Fruit fly (Drosophila melanogaster): ENCODE measurements around the gene Lgr4.

Lgr4 gene

dm6 chrX:13226478-13226877 lies 37.5 kb upstream of the Lgr4 start (continued):
- TF ChIP-seq sc (optimal IDR thresholded peaks at IDR 0.05) = no peak
- peak; percentile 20 for TF ChIP-seq sc (GFP tag; optimal IDR thresholded peaks at IDR 0.05)
- no peak for TF ChIP-seq vfl (GFP tag; optimal IDR thresholded peaks at IDR 0.05)
- TF ChIP-seq fu2 (GFP tag; optimal IDR thresholded peaks at IDR 0.05) = no peak
- TF ChIP-seq CG1647 (GFP tag; optimal IDR thresholded peaks at IDR 0.05) = no peak
- no peak for TF ChIP-seq dan (GFP tag; IDR thresholded peaks at IDR 0.05)
- no peak for TF ChIP-seq CG11560 (tag; IDR thresholded peaks at IDR 0.05)
- no peak for TF ChIP-seq pan (optimal IDR thresholded peaks at IDR 0.05)
- TF ChIP-seq pan (GFP tag; optimal IDR thresholded peaks at IDR 0.05 in 1 of 2, IDR thresholded peaks at IDR 0.05 in 1 of 2) = no peak
- TF ChIP-seq CG10431 (GFP tag; optimal IDR thresholded peaks at IDR 0.05) = no peak
- TF ChIP-seq CG9932 (GFP tag; IDR thresholded peaks at IDR 0.05) = no peak
- no peak for TF ChIP-seq CHES-1-like (GFP tag; optimal IDR thresholded peaks at IDR 0.05)
- peak; percentile 8 for TF ChIP-seq CG9727 (GFP tag; optimal IDR thresholded peaks at IDR 0.05)
- peak; percentile 29 for TF ChIP-seq Fer1 (GFP tag; optimal IDR thresholded peaks at IDR 0.05)
- TF ChIP-seq CG18262 (tag; optimal IDR thresholded peaks at IDR 0.05) = peak; percentile 68
- TF ChIP-seq fd96Cb (tag; optimal IDR thresholded peaks at IDR 0.05) = peak; percentile 45
- 0 out of 3 replicates have a peak, but pooled peaks have one; percentile 8 for TF ChIP-seq zfh1 (GFP tag; IDR thresholded peaks at IDR 0.05)
- TF ChIP-seq CG11398 (GFP tag; optimal IDR thresholded peaks at IDR 0.05) = no peak
- TF ChIP-seq btn (GFP tag; optimal IDR thresholded peaks at IDR 0.05) = no peak
- no peak for TF ChIP-seq stc (GFP tag; IDR thresholded peaks at IDR 0.05)
- no peak for TF ChIP-seq CG10321 (GFP tag; IDR thresholded peaks at IDR 0.05)
- no peak for TF ChIP-seq ac (GFP tag; optimal IDR thresholded peaks at IDR 0.05)
- TF ChIP-seq Doc2 (GFP tag; IDR thresholded peaks at IDR 0.05) = no peak
- TF ChIP-seq CG12744 (GFP tag; optimal IDR thresholded peaks at IDR 0.05) = no peak
- no peak for TF ChIP-seq ap (GFP tag; IDR thresholded peaks at IDR 0.05)
- no peak for TF ChIP-seq lilli (GFP tag; optimal IDR thresholded peaks at IDR 0.05)
- peak; percentile 8 for TF ChIP-seq Abd-B (GFP tag; optimal IDR thresholded peaks at IDR 0.05)
- TF ChIP-seq wdn (GFP tag; IDR thresholded peaks at IDR 0.05) = no peak
- TF ChIP-seq ab (GFP tag; optimal IDR thresholded peaks at IDR 0.05) = no peak
- TF ChIP-seq CG12391 (tag; optimal IDR thresholded peaks at IDR 0.05) = peak; percentile 50
- no peak for TF ChIP-seq CG7987 (GFP tag; optimal IDR thresholded peaks at IDR 0.05)
- no peak for TF ChIP-seq CG10543 (GFP tag; optimal IDR thresholded peaks at IDR 0.05)
- TF ChIP-seq disco-r (GFP tag; optimal IDR thresholded peaks at IDR 0.05) = no peak
- TF ChIP-seq CG3838 (GFP tag; optimal IDR thresholded peaks at IDR 0.05) = no peak
- TF ChIP-seq CG8944 (GFP tag; optimal IDR thresholded peaks at IDR 0.05) = no peak
- TF ChIP-seq dm (GFP tag; optimal IDR thresholded peaks at IDR 0.05) = no peak
- no peak for TF ChIP-seq psq (GFP tag; optimal IDR thresholded peaks at IDR 0.05)
- no peak for TF ChIP-seq CG10274 (GFP tag; optimal IDR thresholded peaks at IDR 0.05)
- no peak for TF ChIP-seq gsb (GFP tag; IDR thresholded peaks at IDR 0.05)
- TF ChIP-seq nerfin-1 (tag; optimal IDR thresholded peaks at IDR 0.05) = peak; percentile 6
- no peak for TF ChIP-seq CG7372 (GFP tag; IDR thresholded peaks at IDR 0.05)
- peak; percentile 46 for TF ChIP-seq CoRest (tag; optimal IDR thresholded peaks at IDR 0.05)
- TF ChIP-seq CG30020 (tag; optimal IDR thresholded peaks at IDR 0.05) = no peak
- TF ChIP-seq CG5180 (GFP tag; optimal IDR thresholded peaks at IDR 0.05) = no peak
- TF ChIP-seq CG13296 (GFP tag; optimal IDR thresholded peaks at IDR 0.05) = no peak
- no peak for TF ChIP-seq CG4282 (GFP tag; optimal IDR thresholded peaks at IDR 0.05)
- TF ChIP-seq Spps (tag; optimal IDR thresholded peaks at IDR 0.05) = no peak
- TF ChIP-seq zen2 (GFP tag; IDR thresholded peaks at IDR 0.05; ENCODE audit: partially characterized antibody) = no peak
- TF ChIP-seq kay (GFP tag; optimal IDR thresholded peaks at IDR 0.05) = no peak
- TF ChIP-seq CG7786 (GFP tag; optimal IDR thresholded peaks at IDR 0.05) = no peak
- TF ChIP-seq ind (GFP tag; optimal IDR thresholded peaks at IDR 0.05) = no peak
- TF ChIP-seq CG14667 (GFP tag; IDR thresholded peaks at IDR 0.05) = no peak
- TF ChIP-seq CG3065 (GFP tag; optimal IDR thresholded peaks at IDR 0.05) = no peak
- TF ChIP-seq her (GFP tag; optimal IDR thresholded peaks at IDR 0.05) = no peak

Data from whole organism, embryonic.